Worm (Caenorhabditis elegans) whole organism, L3 larva: ENCODE measurements around the gene Y82E9BL.3.

Source experiments
- hmg-11 ChIP-seq: sonication (generic microtip); optimal IDR thresholded peaks from 2 replicates; lab custom pipeline; 2016; ENCODE audit warnings: missing genetic modification characterization, missing compliant biosample characterization
- lin-15B ChIP-seq: fragments of 150-350 bp; optimal IDR thresholded peaks from 2 replicates; lab custom pipeline; 2014; ENCODE audit warnings: missing biosample characterization, missing genetic modification characterization
- nhr-11 ChIP-seq: fragments of 150-350 bp; optimal IDR thresholded peaks from 2 replicates; lab custom pipeline; 2014; ENCODE audit warnings: missing biosample characterization, missing genetic modification characterization
- unc-39 ChIP-seq: sonication (generic microtip); optimal IDR thresholded peaks from 4 replicates; lab custom pipeline; 2017; ENCODE audit warnings: missing biosample characterization, missing genetic modification characterization

ce11 chrIII:1399670-1400069 lies 49.0 kb upstream of the Y82E9BL.3 start, which contains the start of gene pals-16:
- TF ChIP-seq nhr-11 (tag; lab: Kevin White, UChicago) (no peak), unc-39 (tag; lab: Kevin White, UChicago) (no peak), lin-15B (tag; lab: Kevin White, UChicago) (no peak), hmg-11 (tag; lab: Kevin White, UChicago) (no peak)
